Fruit fly (Drosophila melanogaster) whole organism: ENCODE measurements around the gene Arf1.

ENCODE experiments used
- CG8478 ChIP-seq: fragments of >200 bp; optimal IDR thresholded peaks from 2 replicates; lab custom pipeline; 2018; ENCODE audit warnings: inconsistent platforms
- Dll ChIP-seq: fragments of >200 bp; optimal IDR thresholded peaks from 2 replicates; lab custom pipeline; 2017
- EcR ChIP-seq, 2 experiments: fragments of >200 bp; optimal IDR thresholded peaks; 2 replicates each; lab custom pipeline; 2017; ENCODE audit warnings: missing biosample characterization in 2 of 2, missing genetic modification characterization in 2 of 2, missing genetic modification reagents in 2 of 2
- pan ChIP-seq: fragments of >200 bp; optimal IDR thresholded peaks from 2 replicates; lab custom pipeline; 2017
- psq ChIP-seq: fragments of >200 bp; optimal IDR thresholded peaks from 2 replicates; lab custom pipeline; 2017
- usp ChIP-seq: fragments of >200 bp; optimal IDR thresholded peaks from 2 replicates; lab custom pipeline; 2017; ENCODE audit warnings: missing biosample characterization, missing genetic modification characterization, mixed read lengths

The Arf1 gene

dm6 chr3L:22837651-22838614 lies 34.1 kb downstream of the Arf1 start:
- TF ChIP-seq EcR (GFP tag; optimal IDR thresholded peaks at IDR 0.05; lab: Kevin White, UChicago) (peak in 1 of 2 experiments; percentile 34), psq (lab: Kevin White, UChicago) (no peak)

DNA sequence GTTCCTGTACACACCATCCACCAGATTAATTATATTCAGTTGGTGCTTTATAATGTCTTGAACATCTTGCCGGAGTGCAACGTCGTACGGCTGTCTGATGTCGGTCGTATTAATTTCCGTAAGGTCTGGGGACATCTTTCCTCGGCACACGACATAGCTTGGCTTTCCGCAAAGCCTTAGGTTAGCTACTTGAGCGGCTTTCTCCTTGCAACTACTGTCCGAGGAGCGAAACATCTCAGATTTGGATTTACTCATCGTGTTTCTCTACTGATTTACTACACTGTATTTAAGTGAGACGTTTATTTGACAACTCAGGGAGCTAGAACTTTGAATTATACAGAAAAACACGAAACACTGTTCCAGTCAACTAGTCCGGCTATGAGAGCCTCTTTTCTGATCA lies 35.3 kb downstream of the Arf1 start, which contains the start of the genes CG11226 and CG45428:
TSS of gene CG11226 (plus strand) at position 301 of the 400 bp plus-strand sequence.
TSS of gene CG45428 (minus strand) at position 303 of the 400 bp plus-strand sequence.
- TF ChIP-seq usp (GFP tag; lab: Kevin White, UChicago) (no peak), Dll (lab: Kevin White, UChicago) (no peak), pan (no peak), EcR (GFP tag; optimal IDR thresholded peaks at IDR 0.05; lab: Kevin White, UChicago) (no peak), CG8478 (lab: Kevin White, UChicago) (no peak), psq (lab: Kevin White, UChicago) (no peak)

- TF ChIP-seq usp (GFP tag; lab: Kevin White, UChicago) (no peak), EcR (GFP tag; optimal IDR thresholded peaks at IDR 0.05; lab: Kevin White, UChicago) (peak in 1 of 2 experiments; percentile 43), Dll (lab: Kevin White, UChicago) (peak; percentile 99)
These were observed 36.7 kb downstream of the Arf1 start, which contains the start of gene jim for dm6 chr3L:22835144-22835964. TSS of gene jim (minus strand) at chr3L:22835194.

dm6 chr3L:22830132-22830697 lies 41.8 kb downstream of the Arf1 start:
- TF ChIP-seq psq (lab: Kevin White, UChicago) (no peak), CG8478 (lab: Kevin White, UChicago) (no peak), EcR (GFP tag; optimal IDR thresholded peaks at IDR 0.05; lab: Kevin White, UChicago) (no peak), Dll (lab: Kevin White, UChicago) (no peak), usp (GFP tag; lab: Kevin White, UChicago) (no peak), pan (no peak)

DNA sequence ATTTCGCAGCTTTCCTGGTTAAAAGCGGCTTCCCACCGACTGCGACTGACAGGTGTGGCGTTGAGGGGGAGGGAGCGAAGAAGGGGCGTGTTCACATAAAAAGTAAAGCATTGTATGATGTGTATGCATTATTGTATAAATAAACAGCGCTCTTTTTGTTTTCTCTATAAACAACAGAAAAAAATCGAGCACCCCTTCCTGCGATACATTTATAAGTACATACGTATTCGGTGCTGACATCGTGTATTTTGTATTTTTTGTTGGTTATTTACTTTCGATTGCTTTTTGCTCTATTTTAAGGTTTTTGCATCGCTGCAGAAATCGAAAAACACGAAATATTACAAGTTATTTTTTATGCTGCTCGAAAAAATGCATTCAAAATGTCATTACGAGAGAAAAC lies 45.8 kb downstream of the Arf1 start:
- no peak for TF ChIP-seq pan
- no peak for TF ChIP-seq Dll (lab: Kevin White, UChicago)
- TF ChIP-seq EcR (GFP tag; optimal IDR thresholded peaks at IDR 0.05; lab: Kevin White, UChicago), result no peak
- TF ChIP-seq psq (lab: Kevin White, UChicago), result no peak
- TF ChIP-seq usp (GFP tag; lab: Kevin White, UChicago), result no peak
- TF ChIP-seq CG8478 (lab: Kevin White, UChicago), result no peak

DNA sequence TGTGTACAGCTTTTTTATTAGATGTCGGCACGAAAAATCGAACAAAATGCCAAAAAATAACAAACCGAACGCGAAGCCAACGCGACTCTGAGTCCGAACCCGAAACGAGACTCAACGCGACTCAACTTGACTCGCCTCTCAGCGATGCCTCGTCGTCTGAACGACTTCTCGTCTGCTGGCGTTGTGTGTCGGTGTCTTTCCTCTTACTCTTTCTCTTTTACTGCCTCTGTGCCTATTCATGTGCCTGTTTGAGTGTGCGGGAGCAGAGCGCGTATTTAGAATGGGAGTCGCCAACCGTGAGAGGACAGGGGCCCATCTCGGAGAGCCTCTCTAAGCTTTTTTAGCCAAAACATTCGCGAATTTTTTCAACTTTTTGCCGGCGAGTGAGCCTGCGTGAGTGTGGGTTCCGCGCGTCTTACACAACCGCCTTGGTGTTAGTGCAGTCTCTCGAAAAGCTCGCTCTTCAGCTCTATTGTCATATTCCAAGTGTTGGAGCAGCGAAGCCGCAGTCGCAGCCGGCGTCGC lies 47.3 kb downstream of the Arf1 start:
- TF ChIP-seq Dll (lab: Kevin White, UChicago) (peak; percentile 98), usp (GFP tag; lab: Kevin White, UChicago) (no peak)

DNA sequence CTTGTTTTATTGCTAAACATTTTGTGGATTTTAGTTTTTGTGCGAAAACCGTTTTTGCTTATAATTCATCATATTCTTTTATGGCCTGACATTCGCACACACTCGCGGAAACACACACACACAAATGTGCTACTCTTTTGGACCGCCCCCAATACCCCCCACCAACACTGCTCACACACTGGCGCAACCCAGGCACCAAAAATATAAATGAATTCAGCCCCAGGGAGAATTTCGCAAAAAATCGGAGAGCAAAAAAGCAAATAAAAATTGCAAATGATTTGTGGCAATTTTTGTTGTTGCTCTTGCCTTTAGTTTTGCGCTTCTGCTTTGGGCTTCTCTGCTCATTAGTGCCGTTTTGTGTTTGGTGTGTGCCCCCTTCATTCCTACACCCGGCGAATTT lies 48.8 kb downstream of the Arf1 start:
- TF ChIP-seq usp (GFP tag; lab: Kevin White, UChicago), result no peak
- TF ChIP-seq CG8478 (lab: Kevin White, UChicago), result no peak
- no peak for TF ChIP-seq pan
- no peak for TF ChIP-seq Dll (lab: Kevin White, UChicago)
- no peak for TF ChIP-seq psq (lab: Kevin White, UChicago)
- TF ChIP-seq EcR (GFP tag; optimal IDR thresholded peaks at IDR 0.05; lab: Kevin White, UChicago), result no peak

DNA sequence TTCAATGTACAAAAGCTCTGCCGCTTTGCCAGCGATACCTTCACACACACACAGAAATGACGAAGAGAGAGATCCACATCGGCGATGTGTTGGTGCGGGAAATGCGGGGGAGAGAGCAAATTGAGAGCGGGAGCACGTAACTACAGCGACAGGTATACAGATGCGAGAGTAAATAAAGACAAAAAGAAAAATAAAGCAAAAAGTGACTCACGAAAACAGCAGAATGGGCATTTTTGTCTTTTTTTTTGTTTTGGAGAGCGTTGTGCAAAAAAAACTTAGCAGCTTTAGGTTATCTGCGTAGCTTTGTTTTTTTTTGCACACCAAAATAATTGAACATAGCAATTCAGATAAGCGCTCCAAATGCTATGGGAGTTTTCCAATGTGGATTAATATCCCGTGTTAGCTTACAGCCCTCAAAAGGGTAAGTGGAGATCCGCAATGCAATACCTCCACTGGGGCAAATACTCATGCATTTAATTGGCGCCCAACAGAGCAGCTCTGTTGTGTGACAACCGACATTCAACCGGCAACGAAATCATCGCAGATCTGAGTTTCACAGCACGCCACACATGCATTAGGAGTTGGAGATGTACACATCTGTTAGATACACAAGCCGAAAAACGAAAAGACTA lies 49.4 kb downstream of the Arf1 start:
- TF ChIP-seq EcR (GFP tag; optimal IDR thresholded peaks at IDR 0.05; lab: Kevin White, UChicago), result peak in 1 of 2 experiments; percentile 24
- TF ChIP-seq Dll (lab: Kevin White, UChicago), result peak; percentile 85
- TF ChIP-seq pan, result no peak
- no peak for TF ChIP-seq psq (lab: Kevin White, UChicago)

DNA sequence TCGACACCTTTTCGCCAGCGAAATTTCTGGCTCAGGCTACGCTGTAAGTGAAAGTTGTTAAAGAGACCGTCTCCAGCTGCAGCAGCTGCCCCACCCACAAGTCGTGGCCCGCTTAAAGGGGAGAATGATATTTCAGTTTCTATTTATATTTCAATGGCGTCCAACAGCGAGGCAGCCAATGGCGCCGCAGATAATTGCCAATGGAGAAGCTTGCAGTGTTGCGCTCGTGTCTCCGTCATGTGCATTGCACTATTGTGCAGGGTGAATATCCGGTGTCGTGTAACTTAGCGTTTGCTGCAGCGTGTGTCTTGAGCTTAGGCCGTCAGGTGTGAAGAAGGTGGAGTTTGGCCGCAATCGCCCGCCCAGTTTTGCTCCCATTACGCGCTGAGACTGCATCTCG lies 50.7 kb downstream of the Arf1 start:
- TF ChIP-seq EcR (GFP tag; optimal IDR thresholded peaks at IDR 0.05; lab: Kevin White, UChicago) (no peak), CG8478 (lab: Kevin White, UChicago) (no peak), pan (no peak), usp (GFP tag; lab: Kevin White, UChicago) (no peak), psq (lab: Kevin White, UChicago) (no peak)

DNA sequence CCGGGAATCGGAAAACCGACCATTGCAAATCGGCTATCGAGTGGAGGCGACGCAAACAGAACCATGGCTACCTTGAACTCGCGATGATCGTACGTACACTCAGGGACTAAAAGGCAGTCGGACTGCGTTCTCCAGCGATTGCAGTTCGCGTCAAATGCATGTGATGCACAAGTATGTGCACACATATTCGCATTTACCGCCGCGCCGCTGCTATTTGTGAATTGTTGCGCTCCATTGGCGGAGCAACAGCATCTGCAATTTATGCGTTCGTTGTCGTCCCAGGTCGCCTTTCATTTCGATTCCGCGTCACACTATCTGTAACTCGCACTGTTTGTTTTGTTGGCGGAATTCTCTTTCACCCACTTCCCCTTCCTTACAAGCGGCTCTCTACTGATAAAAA lies 51.8 kb downstream of the Arf1 start:
- no peak for TF ChIP-seq EcR (GFP tag; optimal IDR thresholded peaks at IDR 0.05; lab: Kevin White, UChicago)
- TF ChIP-seq Dll (lab: Kevin White, UChicago), result no peak
- no peak for TF ChIP-seq psq (lab: Kevin White, UChicago)
- TF ChIP-seq CG8478 (lab: Kevin White, UChicago), result no peak
- TF ChIP-seq usp (GFP tag; lab: Kevin White, UChicago), result no peak
- no peak for TF ChIP-seq pan
